Worm (Caenorhabditis elegans) whole organism, mixed stage, embryonic: ENCODE measurements around the gene str-14.

Source experiments
- M03D4.4 ChIP-seq: sonication (generic microtip); optimal IDR thresholded peaks from 2 replicates; lab custom pipeline; 2017; ENCODE audit warnings: mild to moderate bottlenecking, missing genetic modification characterization, missing compliant biosample characterization
- bed-3 ChIP-seq: fragments of 200-800 bp; sonication (Bioruptor generic); optimal IDR thresholded peaks from 3 replicates; lab custom pipeline; 2018; ENCODE audit warnings: mild to moderate bottlenecking, missing genetic modification characterization, moderate library complexity, missing compliant biosample characterization
- blmp-1 ChIP-seq: fragments of 150-350 bp; optimal IDR thresholded peaks from 2 replicates; lab custom pipeline; 2014; ENCODE audit warnings: missing biosample characterization, missing genetic modification characterization
- ceh-39 ChIP-seq: fragments of 150-350 bp; optimal IDR thresholded peaks from 2 replicates; lab custom pipeline; 2014; ENCODE audit warnings: missing biosample characterization, missing genetic modification characterization
- ceh-43 ChIP-seq: fragments of 200-800 bp; sonication (Bioruptor generic); optimal IDR thresholded peaks from 2 replicates; lab custom pipeline; 2018; ENCODE audit warnings: mild to moderate bottlenecking, missing genetic modification characterization, moderate library complexity, missing compliant biosample characterization
- ceh-83 ChIP-seq: fragments of 200-800 bp; sonication (Bioruptor generic); optimal IDR thresholded peaks from 2 replicates; lab custom pipeline; 2018; ENCODE audit warnings: mild to moderate bottlenecking, missing genetic modification characterization, missing compliant biosample characterization
- ces-1 ChIP-seq: fragments of 150-350 bp; optimal IDR thresholded peaks from 2 replicates; lab custom pipeline; 2014; ENCODE audit warnings: missing biosample characterization, missing genetic modification reagents, missing genetic modification characterization
- cnd-1 ChIP-seq: fragments of 200-800 bp; sonication (Bioruptor generic); optimal IDR thresholded peaks from 2 replicates; lab custom pipeline; 2018; ENCODE audit warnings: mild to moderate bottlenecking, missing genetic modification characterization, missing compliant biosample characterization
- elt-1 ChIP-seq: sonication (generic microtip); optimal IDR thresholded peaks from 2 replicates; lab custom pipeline; 2017; ENCODE audit warnings: missing genetic modification characterization, mild to moderate bottlenecking, missing compliant biosample characterization, antibody characterized with exemption, moderate library complexity, borderline replicate concordance; ENCODE audit not compliant: insufficient read depth
- elt-3 ChIP-seq: fragments of 150-350 bp; optimal IDR thresholded peaks from 2 replicates; lab custom pipeline; 2014; ENCODE audit warnings: missing biosample characterization, missing genetic modification characterization
- flh-1 ChIP-seq: fragments of 200-800 bp; sonication (Bioruptor generic); optimal IDR thresholded peaks from 2 replicates; lab custom pipeline; 2018; ENCODE audit warnings: mild to moderate bottlenecking, missing genetic modification characterization, moderate library complexity, missing compliant biosample characterization
- ham-2 ChIP-seq: fragments of 200-800 bp; sonication (Bioruptor generic); optimal IDR thresholded peaks from 2 replicates; lab custom pipeline; 2018; ENCODE audit warnings: mild to moderate bottlenecking, missing genetic modification characterization, missing compliant biosample characterization
- hlh-1 ChIP-seq: fragments of 150-350 bp; optimal IDR thresholded peaks from 2 replicates; lab custom pipeline; 2014; ENCODE audit warnings: missing biosample characterization, missing genetic modification reagents, missing genetic modification characterization
- lin-13 ChIP-seq: fragments of 150-350 bp; optimal IDR thresholded peaks from 2 replicates; lab custom pipeline; 2014; ENCODE audit warnings: missing biosample characterization, missing genetic modification characterization
- lin-32 ChIP-seq: fragments of 200-800 bp; sonication (Bioruptor generic); optimal IDR thresholded peaks from 2 replicates; lab custom pipeline; 2018; ENCODE audit warnings: mild to moderate bottlenecking, missing genetic modification characterization, missing compliant biosample characterization
- lsy-2 ChIP-seq: fragments of 150-350 bp; optimal IDR thresholded peaks from 2 replicates; lab custom pipeline; 2014; ENCODE audit warnings: missing biosample characterization, missing genetic modification characterization
- mab-5 ChIP-seq: fragments of 150-350 bp; optimal IDR thresholded peaks from 2 replicates; lab custom pipeline; 2014; ENCODE audit warnings: missing biosample characterization, missing genetic modification characterization
- mep-1 ChIP-seq: fragments of 150-350 bp; optimal IDR thresholded peaks from 2 replicates; lab custom pipeline; 2017; ENCODE audit warnings: missing biosample characterization, missing genetic modification reagents, missing genetic modification characterization, inconsistent platforms
- mls-2 ChIP-seq: sonication (generic microtip); optimal IDR thresholded peaks from 2 replicates; lab custom pipeline; 2016; ENCODE audit warnings: mild to moderate bottlenecking, missing genetic modification characterization, moderate library complexity, missing compliant biosample characterization
- nhr-12 ChIP-seq: fragments of 150-350 bp; optimal IDR thresholded peaks from 2 replicates; lab custom pipeline; 2014; ENCODE audit warnings: missing biosample characterization, missing genetic modification characterization
- nhr-2 ChIP-seq: fragments of 150-350 bp; optimal IDR thresholded peaks from 2 replicates; lab custom pipeline; 2014; ENCODE audit warnings: missing biosample characterization, missing genetic modification characterization
- nhr-237 ChIP-seq: fragments of 150-350 bp; optimal IDR thresholded peaks from 2 replicates; lab custom pipeline; 2014; ENCODE audit warnings: missing biosample characterization, missing genetic modification characterization
- nhr-28 ChIP-seq: fragments of 150-350 bp; optimal IDR thresholded peaks from 2 replicates; lab custom pipeline; 2014; ENCODE audit warnings: missing biosample characterization, missing genetic modification characterization
- nhr-76 ChIP-seq: sonication (generic microtip); optimal IDR thresholded peaks from 2 replicates; lab custom pipeline; 2017; ENCODE audit warnings: missing biosample characterization, missing genetic modification characterization
- pha-4 ChIP-seq: fragments of 150-350 bp; optimal IDR thresholded peaks from 2 replicates; lab custom pipeline; 2018; ENCODE audit warnings: missing biosample characterization, missing genetic modification reagents, missing genetic modification characterization
- sem-2 ChIP-seq: fragments of 200-800 bp; sonication (Bioruptor generic); optimal IDR thresholded peaks from 2 replicates; lab custom pipeline; 2018; ENCODE audit warnings: mild to moderate bottlenecking, missing genetic modification characterization, missing compliant biosample characterization
- snpc-4 ChIP-seq: fragments of 150-350 bp; optimal IDR thresholded peaks from 2 replicates; lab custom pipeline; 2014; ENCODE audit warnings: missing biosample characterization, missing genetic modification characterization
- sptf-1 ChIP-seq: sonication (generic microtip); optimal IDR thresholded peaks from 2 replicates; lab custom pipeline; 2017; ENCODE audit warnings: mild to moderate bottlenecking, missing genetic modification characterization, moderate library complexity, missing compliant biosample characterization
- unc-120 ChIP-seq: sonication (generic microtip); optimal IDR thresholded peaks from 2 replicates; lab custom pipeline; 2017; ENCODE audit warnings: missing genetic modification characterization, missing compliant biosample characterization; ENCODE audit not compliant: poor library complexity, severe bottlenecking
- unc-62 ChIP-seq: fragments of 150-350 bp; optimal IDR thresholded peaks from 2 replicates; lab custom pipeline; 2014; ENCODE audit warnings: missing biosample characterization, missing genetic modification reagents, missing genetic modification characterization
- zip-8 ChIP-seq: fragments of 150-350 bp; optimal IDR thresholded peaks from 2 replicates; lab custom pipeline; 2014; ENCODE audit warnings: missing biosample characterization, missing genetic modification characterization

Gene str-14

DNA sequence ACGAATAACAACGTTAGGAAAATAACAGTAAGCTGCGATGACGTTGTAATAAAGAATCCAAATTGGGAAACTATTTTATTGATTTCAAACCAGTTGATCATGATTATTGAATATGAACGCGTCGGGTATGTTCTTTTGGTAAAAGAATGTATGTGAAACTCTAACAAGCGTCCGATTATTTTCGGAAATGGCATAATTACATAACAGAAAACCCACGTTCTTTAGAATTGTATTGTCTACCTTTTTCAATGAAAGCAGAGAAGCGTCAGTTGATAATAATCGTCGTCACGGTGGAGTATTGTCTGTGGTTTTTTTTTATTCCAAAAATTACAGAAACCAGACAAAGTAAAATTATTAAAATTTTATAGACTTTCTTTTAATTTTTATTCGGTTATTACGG is at the start of gene str-14:
Gene str-14, minus strand, starts transcription at position 101 of the 400 bp plus-strand sequence.
- no peak for TF ChIP-seq hlh-1 (tag; lab: Kevin White, UChicago)
- TF ChIP-seq nhr-28 = no peak
- TF ChIP-seq blmp-1 (tag; lab: Kevin White, UChicago) = no peak
- TF ChIP-seq nhr-237 (tag; lab: Kevin White, UChicago) = no peak
- TF ChIP-seq sptf-1 (tag; lab: Kevin White, UChicago) = no peak
- no peak for TF ChIP-seq lin-32 (GFP tag; lab: Kevin White, UChicago)
- TF ChIP-seq mab-5 (tag; lab: Kevin White, UChicago) = no peak
- TF ChIP-seq unc-120 (tag; lab: Kevin White, UChicago) = no peak
- no peak for TF ChIP-seq bed-3 (GFP tag; lab: Kevin White, UChicago)
- no peak for TF ChIP-seq lin-13 (tag; lab: Kevin White, UChicago)
- no peak for TF ChIP-seq nhr-2 (tag; lab: Kevin White, UChicago)
- no peak for TF ChIP-seq nhr-76 (tag; lab: Kevin White, UChicago)
- no peak for TF ChIP-seq unc-62 (GFP tag; lab: Kevin White, UChicago)
- TF ChIP-seq snpc-4 (tag; lab: Kevin White, UChicago) = no peak
- TF ChIP-seq ceh-83 (GFP tag; lab: Kevin White, UChicago) = no peak
- no peak for TF ChIP-seq cnd-1 (tag; lab: Kevin White, UChicago)
- TF ChIP-seq zip-8 (tag; lab: Kevin White, UChicago) = no peak
- no peak for TF ChIP-seq ham-2
- TF ChIP-seq, all 35 proteins: peak for 0

DNA sequence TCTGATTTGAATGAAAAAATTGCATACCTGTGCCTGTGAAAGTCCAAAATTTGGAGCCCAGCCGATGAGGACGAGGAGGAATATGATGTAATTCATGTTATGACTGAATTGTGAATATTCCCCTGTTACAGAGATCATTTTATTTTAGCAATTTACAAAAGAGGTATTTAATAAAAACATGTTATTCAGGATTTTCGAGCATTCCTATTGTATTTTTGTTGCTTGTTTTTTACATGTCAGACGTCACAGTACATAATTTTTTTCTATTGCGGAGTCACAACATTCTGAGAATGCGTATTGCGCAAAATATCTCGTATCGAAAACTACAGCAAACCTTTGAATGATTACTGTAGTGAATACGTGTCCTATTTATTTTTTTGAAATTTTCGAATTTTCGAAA is 48.2 kb upstream of the str-14 start, which contains the start of gene F36D3.14:
Gene F36D3.14, minus strand, starts transcription at position 101 of the 400 bp plus-strand sequence.
- no peak for TF ChIP-seq unc-120 (tag; lab: Kevin White, UChicago)
- TF ChIP-seq mls-2 = no peak
- no peak for TF ChIP-seq hlh-1 (tag; lab: Kevin White, UChicago)
- no peak for TF ChIP-seq ces-1 (GFP tag; lab: Kevin White, UChicago)
- no peak for TF ChIP-seq nhr-76 (tag; lab: Kevin White, UChicago)
- TF ChIP-seq, all 35 proteins: peak for 0

DNA sequence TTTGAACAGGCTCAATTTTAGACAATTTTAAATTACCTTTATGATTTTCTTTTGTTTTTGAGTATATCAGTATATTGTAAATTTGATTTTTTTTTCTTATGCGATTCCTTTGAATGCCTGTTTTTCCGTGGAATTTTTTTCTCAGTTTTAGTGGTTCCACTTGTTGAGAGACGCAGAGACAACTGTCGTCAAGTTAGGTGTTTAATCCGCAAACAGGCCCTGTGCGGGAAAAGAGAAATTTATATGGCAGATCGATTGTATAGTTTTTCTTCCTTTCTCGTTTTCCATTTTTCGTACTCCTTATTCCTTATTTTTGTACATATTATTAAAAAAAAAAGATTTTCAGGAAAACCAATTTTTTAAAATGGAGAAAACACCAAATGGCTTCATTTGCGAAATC is 44.0 kb upstream of the str-14 start, which contains the start of gene F36D3.1:
Gene F36D3.1, plus strand, starts transcription at position 347 of the 400 bp plus-strand sequence.
- TF ChIP-seq unc-62 (GFP tag; lab: Kevin White, UChicago) (no peak), M03D4.4 (tag; lab: Kevin White, UChicago) (no peak), mls-2 (no peak), ces-1 (GFP tag; lab: Kevin White, UChicago) (peak; percentile 20), bed-3 (GFP tag; lab: Kevin White, UChicago) (no peak), blmp-1 (tag; lab: Kevin White, UChicago) (no peak), ceh-39 (tag; lab: Kevin White, UChicago) (no peak), ceh-43 (GFP tag; lab: Kevin White, UChicago) (no peak), nhr-2 (tag; lab: Kevin White, UChicago) (no peak), elt-3 (tag; lab: Kevin White, UChicago) (no peak), hlh-1 (tag; lab: Kevin White, UChicago) (peak; percentile 50), pha-4 (tag; lab: Kevin White, UChicago) (peak; percentile 34), unc-120 (tag; lab: Kevin White, UChicago) (no peak), snpc-4 (tag; lab: Kevin White, UChicago) (no peak), flh-1 (GFP tag; lab: Kevin White, UChicago) (no peak), lin-32 (GFP tag; lab: Kevin White, UChicago) (no peak), sptf-1 (tag; lab: Kevin White, UChicago) (no peak), ceh-83 (GFP tag; lab: Kevin White, UChicago) (no peak), mep-1 (tag; lab: Kevin White, UChicago) (peak; percentile 44), nhr-12 (tag; lab: Kevin White, UChicago) (no peak), sem-2 (GFP tag; lab: Kevin White, UChicago) (no peak), nhr-237 (tag; lab: Kevin White, UChicago) (no peak), elt-1 (no peak), nhr-28 (no peak), lsy-2 (peak; percentile 45)

DNA sequence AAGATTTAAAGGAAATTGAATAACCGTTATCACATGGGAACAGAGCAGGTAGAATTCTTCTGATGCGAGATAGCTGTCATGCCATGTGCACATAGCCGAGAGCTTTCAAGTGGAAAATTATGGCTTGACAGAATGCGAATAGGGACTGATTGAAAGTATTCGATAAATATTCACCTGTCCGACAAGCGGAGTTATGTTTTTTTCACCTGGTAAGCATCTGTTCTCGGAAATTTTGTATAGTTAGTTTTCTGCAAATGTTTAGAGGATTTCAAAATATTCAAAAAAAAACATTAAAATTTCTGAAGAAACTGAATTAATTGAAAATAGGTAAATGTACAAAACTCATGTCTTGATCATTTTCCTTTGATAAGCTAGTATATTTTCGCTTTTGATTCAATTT is 42.5 kb upstream of the str-14 start, which contains the start of gene srh-136:
Gene srh-136, minus strand, starts transcription at position 93 of the 400 bp plus-strand sequence.
- TF ChIP-seq ceh-39 (tag; lab: Kevin White, UChicago) = no peak
- TF ChIP-seq, all 35 proteins: peak for 0
